Fruit fly (Drosophila melanogaster) whole organism, prepupa: Measurements from ENCODE around the gene snsl.

Source experiments
- CG11902 ChIP-seq: fragments of 200-800 bp; sonication (Bioruptor generic); optimal IDR thresholded peaks from 3 replicates; lab custom pipeline; 2016; ENCODE audit warnings: missing biosample characterization, missing genetic modification characterization
- CG3032 ChIP-seq: fragments of 200-800 bp; optimal IDR thresholded peaks from 2 replicates; lab custom pipeline; 2019; ENCODE audit warnings: missing biosample characterization, mild to moderate bottlenecking, missing genetic modification characterization, moderate library complexity
- Hr38 ChIP-seq: sonication (Bioruptor generic); optimal IDR thresholded peaks from 2 replicates; lab custom pipeline; 2016; ENCODE audit warnings: missing biosample characterization, missing genetic modification characterization
- OdsH ChIP-seq: fragments of 200-800 bp; sonication (Bioruptor generic); optimal IDR thresholded peaks from 3 replicates; lab custom pipeline; 2016; ENCODE audit warnings: missing biosample characterization, missing genetic modification characterization

- no peak for TF ChIP-seq CG11902
- TF ChIP-seq CG3032 (tag; lab: Kevin White, UChicago) = no peak
- TF ChIP-seq Hr38 (GFP tag; lab: Kevin White, UChicago) = no peak
- TF ChIP-seq OdsH (GFP tag; lab: Kevin White, UChicago) = no peak
Measured at dm6 chr2L:4949453-4950045, 43.0 kb upstream of the snsl start, which contains the start of gene jet.
